Fruit fly (Drosophila melanogaster) whole organism, embryonic: ENCODE measurements around the gene InR.

Experiments
- Antp ChIP-seq: fragments of 200-800 bp; sonication (Bioruptor generic); optimal IDR thresholded peaks from 3 replicates; lab custom pipeline; 2016; ENCODE audit warnings: missing biosample characterization, missing genetic modification characterization
- Blimp-1 ChIP-seq: fragments of 200-800 bp; sonication (Bioruptor generic); optimal IDR thresholded peaks from 3 replicates; lab custom pipeline; 2018; ENCODE audit warnings: missing biosample characterization, missing genetic modification characterization, mild to moderate bottlenecking, moderate library complexity, missing genetic modification reagents
- CG10147 ChIP-seq: fragments of 200-800 bp; sonication (Bioruptor generic); optimal IDR thresholded peaks from 2 replicates; lab custom pipeline; 2019; ENCODE audit warnings: missing biosample characterization, mild to moderate bottlenecking, missing genetic modification characterization, moderate library complexity
- CG10366 ChIP-seq: fragments of 200-800 bp; sonication (Bioruptor generic); IDR thresholded peaks from 2 replicates; pipeline ENCODE4 v1.3.6; 2022; ENCODE audit warnings: missing biosample characterization, missing genetic modification characterization
- CG13296 ChIP-seq: fragments of 200-800 bp; sonication (Bioruptor generic); optimal IDR thresholded peaks from 3 replicates; lab custom pipeline; 2018; ENCODE audit warnings: missing biosample characterization, mild to moderate bottlenecking, missing genetic modification characterization
- CG14965 ChIP-seq: fragments of 200-800 bp; sonication (Bioruptor generic); optimal IDR thresholded peaks from 2 replicates; lab custom pipeline; 2016; ENCODE audit warnings: missing biosample characterization, missing genetic modification characterization, borderline replicate concordance
- CG15514 ChIP-seq: fragments of 200-800 bp; sonication (Bioruptor generic); optimal IDR thresholded peaks from 3 replicates; lab custom pipeline; 2017; ENCODE audit warnings: missing biosample characterization, missing genetic modification characterization, mild to moderate bottlenecking, moderate library complexity, missing genetic modification reagents
- CG16813 ChIP-seq: fragments of 200-800 bp; sonication (Bioruptor generic); IDR thresholded peaks from 3 replicates; pipeline ENCODE4 v1.3.6; 2022; ENCODE audit warnings: missing biosample characterization, missing genetic modification characterization; ENCODE audit not compliant: partially characterized antibody
- CG2129 ChIP-seq: fragments of 200-800 bp; sonication (Bioruptor generic); IDR thresholded peaks from 2 replicates; pipeline ENCODE4 v1.3.6; 2022; ENCODE audit warnings: missing biosample characterization, missing genetic modification characterization; ENCODE audit not compliant: partially characterized antibody
- CG3726 ChIP-seq: fragments of 200-800 bp; sonication (Bioruptor generic); IDR thresholded peaks from 3 replicates; pipeline ENCODE4, ENCODE4 v1.3.6; 2022; ENCODE audit warnings: missing biosample characterization, missing genetic modification characterization
- CG3995 ChIP-seq: fragments of 200-800 bp; sonication (Bioruptor generic); optimal IDR thresholded peaks from 3 replicates; lab custom pipeline; 2016; ENCODE audit warnings: missing biosample characterization, missing genetic modification characterization
- CG7839 ChIP-seq: fragments of 200-800 bp; sonication (Bioruptor generic); optimal IDR thresholded peaks from 3 replicates; lab custom pipeline; 2018; ENCODE audit warnings: missing biosample characterization, mild to moderate bottlenecking, missing genetic modification characterization, moderate library complexity
- CG7928 ChIP-seq: fragments of 200-800 bp; sonication (Bioruptor generic); optimal IDR thresholded peaks from 2 replicates; lab custom pipeline; 2017; ENCODE audit warnings: missing biosample characterization, mild to moderate bottlenecking, missing genetic modification characterization
- CG7987 ChIP-seq: fragments of 200-800 bp; sonication (Bioruptor generic); optimal IDR thresholded peaks from 2 replicates; lab custom pipeline; 2018; ENCODE audit warnings: missing biosample characterization, mild to moderate bottlenecking, missing genetic modification characterization, moderate library complexity
- Dad ChIP-seq: fragments of 200-800 bp; sonication (Bioruptor generic); optimal IDR thresholded peaks from 3 replicates; lab custom pipeline; 2016; ENCODE audit warnings: missing biosample characterization, missing genetic modification characterization
- Dll ChIP-seq: fragments of 200-800 bp; sonication (Bioruptor generic); IDR thresholded peaks from 4 replicates; pipeline ENCODE4 v1.3.6; 2022; ENCODE audit warnings: missing biosample characterization, missing genetic modification characterization; ENCODE audit not compliant: partially characterized antibody
- Hand ChIP-seq: fragments of 200-800 bp; sonication (Bioruptor generic); optimal IDR thresholded peaks from 2 replicates; lab custom pipeline; 2017; ENCODE audit warnings: mild to moderate bottlenecking, missing biosample characterization, missing genetic modification reagents, missing genetic modification characterization
- Hr3 ChIP-seq: fragments of 200-800 bp; sonication (Bioruptor generic); optimal IDR thresholded peaks from 3 replicates; lab custom pipeline; 2016; ENCODE audit warnings: missing biosample characterization, missing genetic modification characterization
- Hr51 ChIP-seq, 2 experiments: fragments of 200-800 bp; sonication (Bioruptor generic); optimal IDR thresholded peaks; 2 replicates in 1 of 2; 3 replicates in 1 of 2; lab custom pipeline; 2016 to 2018; ENCODE audit warnings: missing biosample characterization in 2 of 2, missing genetic modification characterization in 2 of 2, mild to moderate bottlenecking in 1 of 2, moderate library complexity in 1 of 2
- Meics ChIP-seq: fragments of 200-800 bp; sonication (Bioruptor generic); optimal IDR thresholded peaks from 2 replicates; lab custom pipeline; 2017; ENCODE audit warnings: missing biosample characterization, mild to moderate bottlenecking, missing genetic modification characterization
- Neu2 ChIP-seq: fragments of 200-800 bp; sonication (Bioruptor generic); optimal IDR thresholded peaks from 3 replicates; lab custom pipeline; 2016; ENCODE audit warnings: missing biosample characterization, missing genetic modification characterization, borderline replicate concordance
- Nf-YB ChIP-seq: fragments of 200-800 bp; sonication (Bioruptor generic); optimal IDR thresholded peaks from 3 replicates; lab custom pipeline; 2019; ENCODE audit warnings: missing biosample characterization, mild to moderate bottlenecking, missing genetic modification characterization, moderate library complexity
- Opbp ChIP-seq: fragments of 200-800 bp; sonication (Bioruptor generic); IDR thresholded peaks from 3 replicates; pipeline ENCODE4 v1.3.6; 2022; ENCODE audit warnings: missing biosample characterization, missing genetic modification characterization; ENCODE audit not compliant: partially characterized antibody
- Ptx1 ChIP-seq: fragments of 200-800 bp; sonication (Bioruptor generic); IDR thresholded peaks from 2 replicates; pipeline ENCODE4 v1.3.6; 2022; ENCODE audit warnings: missing biosample characterization, missing genetic modification characterization
- Rfx ChIP-seq: fragments of 200-800 bp; sonication (Bioruptor generic); IDR thresholded peaks from 2 replicates; pipeline ENCODE4 v1.3.6; 2022; ENCODE audit warnings: missing biosample characterization, missing genetic modification characterization
- Sox102F ChIP-seq: fragments of 200-800 bp; sonication (Bioruptor generic); optimal IDR thresholded peaks from 2 replicates; lab custom pipeline; 2018; ENCODE audit warnings: missing biosample characterization, mild to moderate bottlenecking, missing genetic modification characterization, moderate library complexity
- Sry-β ChIP-seq: fragments of 200-800 bp; sonication (Bioruptor generic); optimal IDR thresholded peaks from 2 replicates; lab custom pipeline; 2018; ENCODE audit warnings: missing biosample characterization, mild to moderate bottlenecking, missing genetic modification characterization, moderate library complexity
- Xrp1 ChIP-seq: fragments of 200-800 bp; sonication (Bioruptor generic); IDR thresholded peaks from 2 replicates; pipeline ENCODE4 v1.3.6; 2022; ENCODE audit warnings: missing biosample characterization, missing genetic modification characterization
- chn ChIP-seq: fragments of 200-800 bp; sonication (Bioruptor generic); optimal IDR thresholded peaks from 2 replicates; lab custom pipeline; 2016; ENCODE audit warnings: missing biosample characterization, missing genetic modification characterization
- da ChIP-seq: fragments of 200-800 bp; sonication (Bioruptor generic); optimal IDR thresholded peaks from 2 replicates; lab custom pipeline; 2016; ENCODE audit warnings: missing biosample characterization, missing genetic modification characterization
- dm ChIP-seq: fragments of 200-800 bp; sonication (Bioruptor generic); optimal IDR thresholded peaks from 3 replicates; lab custom pipeline; 2016; ENCODE audit warnings: missing biosample characterization, missing genetic modification characterization
- fru ChIP-seq: fragments of >200 bp; optimal IDR thresholded peaks from 2 replicates; lab custom pipeline; 2017
- fu2 ChIP-seq: fragments of 200-800 bp; sonication (Bioruptor generic); optimal IDR thresholded peaks from 2 replicates; lab custom pipeline; 2016; ENCODE audit warnings: missing biosample characterization, missing genetic modification characterization
- gcm ChIP-seq: fragments of 200-800 bp; sonication (Bioruptor generic); optimal IDR thresholded peaks from 2 replicates; lab custom pipeline; 2019; ENCODE audit warnings: missing biosample characterization, mild to moderate bottlenecking, missing genetic modification characterization, moderate library complexity
- gro ChIP-seq: fragments of 200-800 bp; sonication (Bioruptor generic); optimal IDR thresholded peaks from 2 replicates; lab custom pipeline; 2016; ENCODE audit warnings: missing biosample characterization, missing genetic modification characterization
- luna ChIP-seq: fragments of 200-800 bp; sonication (Bioruptor generic); optimal IDR thresholded peaks from 2 replicates; lab custom pipeline; 2016; ENCODE audit warnings: missing biosample characterization, missing genetic modification characterization
- mam ChIP-seq: fragments of 200-800 bp; sonication (Bioruptor generic); optimal IDR thresholded peaks from 3 replicates; lab custom pipeline; 2016; ENCODE audit warnings: missing biosample characterization, missing genetic modification characterization
- onecut ChIP-seq: fragments of 200-800 bp; sonication (Bioruptor generic); IDR thresholded peaks from 2 replicates; pipeline ENCODE4 v1.3.6; 2022; ENCODE audit warnings: missing biosample characterization, missing genetic modification characterization
- org-1 ChIP-seq: fragments of 200-800 bp; sonication (Bioruptor generic); optimal IDR thresholded peaks from 2 replicates; lab custom pipeline; 2017; ENCODE audit warnings: missing biosample characterization, missing genetic modification characterization
- otp ChIP-seq: fragments of 200-800 bp; sonication (Bioruptor generic); IDR thresholded peaks from 3 replicates; pipeline ENCODE4, ENCODE4 v1.3.6; 2022; ENCODE audit warnings: missing biosample characterization, missing genetic modification characterization
- prd ChIP-seq, 3 experiments: fragments of >200 bp in 2 of 3; fragments of 200-800 bp in 1 of 3; sonication (Bioruptor generic) in 1 of 3; optimal IDR thresholded peaks in 2 of 3; IDR thresholded peaks in 1 of 3; 2 replicates in 2 of 3; 3 replicates in 1 of 3; pipeline versions ENCODE4 v1.3.6 to Lab custom; 2017 to 2022; ENCODE audit warnings: missing biosample characterization in 1 of 3, missing genetic modification characterization in 1 of 3
- row ChIP-seq: fragments of 200-800 bp; sonication (Bioruptor generic); IDR thresholded peaks from 3 replicates; pipeline ENCODE4 v1.3.6; 2022; ENCODE audit warnings: missing biosample characterization, missing genetic modification characterization
- salm ChIP-seq: fragments of 200-800 bp; sonication (Bioruptor generic); optimal IDR thresholded peaks from 2 replicates; lab custom pipeline; 2018; ENCODE audit warnings: missing biosample characterization, mild to moderate bottlenecking, missing genetic modification characterization
- schlank ChIP-seq: fragments of 200-800 bp; sonication (Bioruptor generic); optimal IDR thresholded peaks from 2 replicates; lab custom pipeline; 2018; ENCODE audit warnings: missing biosample characterization, mild to moderate bottlenecking, missing genetic modification characterization
- sim ChIP-seq: fragments of 200-800 bp; sonication (Bioruptor generic); IDR thresholded peaks from 2 replicates; pipeline ENCODE4 v1.3.6; 2022; ENCODE audit warnings: missing biosample characterization, missing genetic modification characterization
- slp2 ChIP-seq: fragments of 200-800 bp; sonication (Bioruptor generic); optimal IDR thresholded peaks from 2 replicates; lab custom pipeline; 2016; ENCODE audit warnings: missing biosample characterization, missing genetic modification characterization
- twi ChIP-seq: fragments of 200-800 bp; optimal IDR thresholded peaks from 2 replicates; lab custom pipeline; 2019; ENCODE audit warnings: missing biosample characterization, mild to moderate bottlenecking, missing genetic modification characterization, moderate library complexity
- zen ChIP-seq: fragments of 200-800 bp; sonication (Bioruptor generic); optimal IDR thresholded peaks from 3 replicates; lab custom pipeline; 2018; ENCODE audit warnings: missing biosample characterization, mild to moderate bottlenecking, missing genetic modification characterization, moderate library complexity
- zf30C ChIP-seq: fragments of 200-800 bp; sonication (Bioruptor generic); optimal IDR thresholded peaks from 3 replicates; lab custom pipeline; 2018; ENCODE audit warnings: missing biosample characterization, mild to moderate bottlenecking, missing genetic modification characterization
- zfh1 ChIP-seq: fragments of 200-800 bp; sonication (Bioruptor generic); IDR thresholded peaks from 3 replicates; pipeline ENCODE4 v1.3.6; 2022; ENCODE audit warnings: missing biosample characterization, missing genetic modification characterization

The InR gene

DNA sequence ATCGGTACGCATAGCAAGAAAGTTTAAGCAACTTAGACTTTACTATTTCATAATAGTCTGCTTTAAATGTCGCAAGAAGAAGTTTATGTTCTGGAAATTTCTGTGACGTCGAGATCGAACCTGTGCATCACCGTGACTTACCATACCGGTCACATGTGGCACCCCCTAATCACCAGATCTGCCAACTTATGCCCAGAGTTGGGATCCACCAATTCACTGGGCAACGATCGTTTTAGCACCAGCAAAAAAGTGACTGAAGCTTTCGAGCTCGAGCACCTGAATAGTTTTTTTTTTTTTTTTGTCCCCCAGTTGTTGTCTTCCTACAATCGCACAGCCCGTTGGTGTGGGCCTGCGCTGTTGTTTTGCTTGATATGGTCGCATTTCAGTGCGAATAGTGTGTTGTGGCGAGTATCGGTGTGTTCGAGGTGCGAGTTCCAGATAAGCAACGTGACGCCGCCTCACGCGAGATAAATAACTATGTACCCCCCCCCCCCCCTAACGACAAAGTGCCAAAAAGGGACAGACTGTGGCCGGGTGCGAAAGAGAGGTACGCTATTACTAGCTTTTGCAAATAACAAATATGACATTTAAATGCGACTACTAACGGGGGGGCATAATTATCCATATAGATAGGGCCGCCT is 34.7 kb downstream of the InR start (continued):
- TF ChIP-seq twi (tag; lab: Kevin White, UChicago): no peak
- no peak for TF ChIP-seq Ptx1 (GFP tag; lab: Robert Waterston, UW)
- TF ChIP-seq mam: no peak
- TF ChIP-seq prd (optimal IDR thresholded peaks at IDR 0.05; lab: Kevin White, UChicago): no peak
- TF ChIP-seq prd (GFP tag; IDR thresholded peaks at IDR 0.05; lab: Robert Waterston, UW): no peak
- no peak for TF ChIP-seq Dad
- no peak for TF ChIP-seq onecut
- no peak for TF ChIP-seq CG10147
- TF ChIP-seq slp2 (GFP tag; lab: Kevin White, UChicago): no peak
- TF ChIP-seq CG10366 (GFP tag; lab: Robert Waterston, UW): no peak
- TF ChIP-seq luna: no peak
- no peak for TF ChIP-seq CG14965
- TF ChIP-seq CG3995: peak; percentile 77
- TF ChIP-seq CG15514 (GFP tag; lab: Kevin White, UChicago): peak; percentile 8
- no peak for TF ChIP-seq zfh1 (GFP tag; lab: Robert Waterston, UW)
- no peak for TF ChIP-seq otp (GFP tag; lab: Robert Waterston, UW)
- TF ChIP-seq dm (GFP tag; lab: Kevin White, UChicago): no peak
- TF ChIP-seq Hr3 (GFP tag; lab: Kevin White, UChicago): no peak
- no peak for TF ChIP-seq Opbp
- TF ChIP-seq CG13296 (GFP tag; lab: Kevin White, UChicago): no peak
- TF ChIP-seq zen (tag; lab: Kevin White, UChicago): no peak
- TF ChIP-seq fru (lab: Kevin White, UChicago): no peak
- no peak for TF ChIP-seq org-1 (GFP tag; lab: Kevin White, UChicago)
- no peak for TF ChIP-seq Dll (GFP tag; lab: Robert Waterston, UW)
- TF ChIP-seq Sry-β (GFP tag; lab: Kevin White, UChicago): no peak
- TF ChIP-seq fu2: no peak
- no peak for TF ChIP-seq chn
- TF ChIP-seq Hr51 (GFP tag; optimal IDR thresholded peaks at IDR 0.05; lab: Kevin White, UChicago): no peak
- no peak for TF ChIP-seq CG7928
- peak; percentile 21 for TF ChIP-seq schlank (tag; lab: Kevin White, UChicago)
- TF ChIP-seq Nf-YB (GFP tag; lab: Kevin White, UChicago): no peak
- TF ChIP-seq CG2129 (GFP tag; lab: Robert Waterston, UW): no peak
- no peak for TF ChIP-seq Neu2 (GFP tag; lab: Kevin White, UChicago)
- no peak for TF ChIP-seq row (GFP tag; lab: Robert Waterston, UW)
- TF ChIP-seq zf30C (GFP tag; lab: Kevin White, UChicago): no peak
- TF ChIP-seq Sox102F: no peak
- TF ChIP-seq CG16813 (GFP tag; lab: Robert Waterston, UW): 0 out of 3 replicates have a peak, but pooled peaks have one; percentile 7
- no peak for TF ChIP-seq Antp (GFP tag; lab: Kevin White, UChicago)
- TF ChIP-seq Meics (GFP tag; lab: Kevin White, UChicago): no peak
- TF ChIP-seq Hand (GFP tag; lab: Kevin White, UChicago): no peak
- no peak for TF ChIP-seq da (GFP tag; lab: Kevin White, UChicago)
- no peak for TF ChIP-seq Xrp1 (GFP tag; lab: Robert Waterston, UW)
- TF ChIP-seq gcm (GFP tag; lab: Kevin White, UChicago): no peak
- peak; percentile 26; the same call in 1 of the 2 replicates for TF ChIP-seq Rfx
- no peak for TF ChIP-seq gro (GFP tag; lab: Kevin White, UChicago)
- no peak for TF ChIP-seq sim (GFP tag; lab: Robert Waterston, UW)
- TF ChIP-seq Blimp-1 (GFP tag; lab: Kevin White, UChicago): no peak
- TF ChIP-seq CG7987 (GFP tag; lab: Kevin White, UChicago): no peak
- no peak for TF ChIP-seq salm (tag; lab: Kevin White, UChicago)
- no peak for TF ChIP-seq CG7839
- no peak for TF ChIP-seq CG3726 (GFP tag; lab: Robert Waterston, UW)
